Worm (Caenorhabditis elegans) whole organism, late embryonic: ENCODE data around the gene Y75B12A.2.

Experiments used
- elt-4 ChIP-seq: sonication (generic microtip); optimal IDR thresholded peaks from 2 replicates; lab custom pipeline; 2016; ENCODE audit warnings: missing genetic modification characterization, missing compliant biosample characterization
- hlh-6 ChIP-seq: sonication (generic microtip); optimal IDR thresholded peaks from 2 replicates; lab custom pipeline; 2016; ENCODE audit warnings: missing genotype, missing genetic modification characterization, missing compliant biosample characterization
- pha-2 ChIP-seq: sonication (generic microtip); optimal IDR thresholded peaks from 2 replicates; lab custom pipeline; 2017; ENCODE audit warnings: mild to moderate bottlenecking, missing genetic modification characterization, missing compliant biosample characterization

ce11 chrV:15111660-15112059 is 2.3 kb downstream of the Y75B12A.2 start, which contains the start of gene T01G5.7:
- TF ChIP-seq elt-4 (tag; lab: Kevin White, UChicago) (no peak), hlh-6 (tag; lab: Kevin White, UChicago) (no peak), pha-2 (tag; lab: Kevin White, UChicago) (no peak)
